Worm (Caenorhabditis elegans): ENCODE results near the gene srx-39.

- no peak for TF ChIP-seq lin-13 (GFP tag; optimal IDR thresholded peaks at IDR 0.05)
- no peak for TF ChIP-seq dmd-4 (tag; optimal IDR thresholded peaks at IDR 0.05)
- TF ChIP-seq aly-2 (tag; optimal IDR thresholded peaks at IDR 0.05): no peak
- no peak for TF ChIP-seq zag-1 (tag; optimal IDR thresholded peaks at IDR 0.05)
- no peak for TF ChIP-seq Y55F3AM.14 (GFP tag; optimal IDR thresholded peaks at IDR 0.05)
- TF ChIP-seq ceh-82 (tag; optimal IDR thresholded peaks at IDR 0.05): no peak
Observed at ce11 chrV:5144541-5144940, 13.0 kb downstream of the srx-39 start, which contains the start of gene F14F9.2.
